Worm (Caenorhabditis elegans): ENCODE results near the gene C27A7.5.
A peak's percentile ranks its signal among the peaks of the same experiment; 100 is the strongest.

The C27A7.5 gene

ce11 chrV:12196659-12197058 is 34.5 kb upstream of the C27A7.5 start:
- TF ChIP-seq ama-1 (optimal IDR thresholded peaks at IDR 0.05) (no peak), ets-7 (tag; optimal IDR thresholded peaks at IDR 0.05) (no peak), tra-4 (tag; optimal IDR thresholded peaks at IDR 0.05) (no peak), F13C5.2 (tag; optimal IDR thresholded peaks at IDR 0.05) (no peak), hnd-1 (tag; optimal IDR thresholded peaks at IDR 0.05) (no peak)

ce11 chrV:12195845-12196244 is 33.7 kb upstream of the C27A7.5 start, which contains the start of gene ZK836.3:
ZK836.3 (minus strand) TSS chrV:12195945.
- no peak for TF ChIP-seq sea-1 (GFP tag; conservative IDR thresholded peaks at IDR 0.05)
- TF ChIP-seq ama-1 (optimal IDR thresholded peaks at IDR 0.05): no peak
- no peak for TF ChIP-seq tbx-11 (GFP tag; IDR thresholded peaks at IDR 0.05)
- TF ChIP-seq hmg-4 (GFP tag; optimal IDR thresholded peaks at IDR 0.05): no peak
- no peak for TF ChIP-seq aly-1 (tag; optimal IDR thresholded peaks at IDR 0.05)
- TF ChIP-seq hnd-1 (tag; optimal IDR thresholded peaks at IDR 0.05): no peak

- TF ChIP-seq tbx-11 (GFP tag; IDR thresholded peaks at IDR 0.05) (no peak), ceh-36 (tag; optimal IDR thresholded peaks at IDR 0.05) (no peak), aly-1 (tag; optimal IDR thresholded peaks at IDR 0.05) (no peak), flt-1 (GFP tag; IDR thresholded peaks at IDR 0.05) (no peak), ama-1 (optimal IDR thresholded peaks at IDR 0.05) (no peak), tbx-37 (GFP tag; conservative IDR thresholded peaks at IDR 0.05) (no peak), B0310.2 (tag; optimal IDR thresholded peaks at IDR 0.05) (no peak), ets-7 (tag; optimal IDR thresholded peaks at IDR 0.05) (no peak)
Measured at ce11 chrV:12194275-12194674, 32.2 kb upstream of the C27A7.5 start, which contains the start of gene ogdh-2. ogdh-2 (plus strand) TSS chrV:12194507.

ce11 chrV:12192129-12192528 is 30.0 kb upstream of the C27A7.5 start, which contains the start of gene rnp-1:
rnp-1 (plus strand) TSS chrV:12192273.
- no peak for TF ChIP-seq tbx-11 (GFP tag; IDR thresholded peaks at IDR 0.05)
- no peak for TF ChIP-seq flt-1 (GFP tag; IDR thresholded peaks at IDR 0.05)
- TF ChIP-seq sea-1 (GFP tag; conservative IDR thresholded peaks at IDR 0.05): no peak
- no peak for TF ChIP-seq hmbx-1 (tag; optimal IDR thresholded peaks at IDR 0.05)
- no peak for TF ChIP-seq ceh-36 (tag; optimal IDR thresholded peaks at IDR 0.05)
- TF ChIP-seq aly-1 (tag; optimal IDR thresholded peaks at IDR 0.05): no peak
- no peak for TF ChIP-seq tbx-37 (GFP tag; conservative IDR thresholded peaks at IDR 0.05)
- TF ChIP-seq ama-1 (optimal IDR thresholded peaks at IDR 0.05): no peak
- no peak for TF ChIP-seq hmg-4 (GFP tag; optimal IDR thresholded peaks at IDR 0.05)
- TF ChIP-seq B0310.2 (tag; optimal IDR thresholded peaks at IDR 0.05): no peak
- no peak for TF ChIP-seq tra-4 (tag; optimal IDR thresholded peaks at IDR 0.05)
- no peak for TF ChIP-seq F13C5.2 (tag; optimal IDR thresholded peaks at IDR 0.05)
- TF ChIP-seq hnd-1 (tag; optimal IDR thresholded peaks at IDR 0.05): no peak
- no peak for TF ChIP-seq scrt-1 (GFP tag; IDR thresholded peaks at IDR 0.05)
- TF ChIP-seq pes-1 (GFP tag; IDR thresholded peaks at IDR 0.05): no peak
- no peak for TF ChIP-seq ets-7 (tag; optimal IDR thresholded peaks at IDR 0.05)
- no peak for TF ChIP-seq ceh-13 (GFP tag; optimal IDR thresholded peaks at IDR 0.05)

- TF ChIP-seq F13C5.2 (tag; optimal IDR thresholded peaks at IDR 0.05) (peak; percentile 39), sea-1 (GFP tag; conservative IDR thresholded peaks at IDR 0.05) (no peak)
Measured at ce11 chrV:12190943-12191569, 28.9 kb upstream of the C27A7.5 start, which contains the start of gene dpy-30. dpy-30 (plus strand) TSS chrV:12191519.

- no peak for TF ChIP-seq ama-1 (optimal IDR thresholded peaks at IDR 0.05)
- no peak for TF ChIP-seq tra-4 (tag; optimal IDR thresholded peaks at IDR 0.05)
- TF ChIP-seq ets-7 (tag; optimal IDR thresholded peaks at IDR 0.05): no peak
- TF ChIP-seq hnd-1 (tag; optimal IDR thresholded peaks at IDR 0.05): no peak
- no peak for TF ChIP-seq ceh-13 (GFP tag; optimal IDR thresholded peaks at IDR 0.05)
- TF ChIP-seq scrt-1 (GFP tag; IDR thresholded peaks at IDR 0.05): no peak
- no peak for TF ChIP-seq hmg-4 (GFP tag; optimal IDR thresholded peaks at IDR 0.05)
- TF ChIP-seq aly-1 (tag; optimal IDR thresholded peaks at IDR 0.05): no peak
Measured at ce11 chrV:12188830-12189229, 26.7 kb upstream of the C27A7.5 start.

- no peak for TF ChIP-seq ama-1 (optimal IDR thresholded peaks at IDR 0.05)
- TF ChIP-seq ceh-36 (tag; optimal IDR thresholded peaks at IDR 0.05): no peak
- TF ChIP-seq scrt-1 (GFP tag; IDR thresholded peaks at IDR 0.05): no peak
- TF ChIP-seq hnd-1 (tag; optimal IDR thresholded peaks at IDR 0.05): no peak
- TF ChIP-seq hmbx-1 (tag; optimal IDR thresholded peaks at IDR 0.05): no peak
- TF ChIP-seq flt-1 (GFP tag; IDR thresholded peaks at IDR 0.05): no peak
- TF ChIP-seq tbx-37 (GFP tag; conservative IDR thresholded peaks at IDR 0.05): no peak
- no peak for TF ChIP-seq B0310.2 (tag; optimal IDR thresholded peaks at IDR 0.05)
- no peak for TF ChIP-seq ets-7 (tag; optimal IDR thresholded peaks at IDR 0.05)
- TF ChIP-seq hmg-4 (GFP tag; optimal IDR thresholded peaks at IDR 0.05): no peak
- TF ChIP-seq F13C5.2 (tag; optimal IDR thresholded peaks at IDR 0.05): no peak
- no peak for TF ChIP-seq ceh-13 (GFP tag; optimal IDR thresholded peaks at IDR 0.05)
- no peak for TF ChIP-seq sea-1 (GFP tag; conservative IDR thresholded peaks at IDR 0.05)
Measured at ce11 chrV:12187344-12187743, 25.2 kb upstream of the C27A7.5 start, which contains the start of gene ZK863.8. ZK863.8 (minus strand) TSS chrV:12187516.

- TF ChIP-seq tbx-11 (GFP tag; IDR thresholded peaks at IDR 0.05) (no peak), aly-1 (tag; optimal IDR thresholded peaks at IDR 0.05) (no peak), scrt-1 (GFP tag; IDR thresholded peaks at IDR 0.05) (no peak), hmbx-1 (tag; optimal IDR thresholded peaks at IDR 0.05) (no peak), tra-4 (tag; optimal IDR thresholded peaks at IDR 0.05) (no peak), ceh-36 (tag; optimal IDR thresholded peaks at IDR 0.05) (no peak), hnd-1 (tag; optimal IDR thresholded peaks at IDR 0.05) (no peak), ets-7 (tag; optimal IDR thresholded peaks at IDR 0.05) (no peak), pes-1 (GFP tag; IDR thresholded peaks at IDR 0.05) (no peak), tbx-37 (GFP tag; conservative IDR thresholded peaks at IDR 0.05) (no peak), F13C5.2 (tag; optimal IDR thresholded peaks at IDR 0.05) (no peak), B0310.2 (tag; optimal IDR thresholded peaks at IDR 0.05) (no peak), hmg-4 (GFP tag; optimal IDR thresholded peaks at IDR 0.05) (no peak), flt-1 (GFP tag; IDR thresholded peaks at IDR 0.05) (no peak), ama-1 (optimal IDR thresholded peaks at IDR 0.05) (no peak), ceh-13 (GFP tag; optimal IDR thresholded peaks at IDR 0.05) (no peak), sea-1 (GFP tag; conservative IDR thresholded peaks at IDR 0.05) (no peak)
Measured at ce11 chrV:12184308-12184999, 22.3 kb upstream of the C27A7.5 start, which contains the start of gene srd-4. srd-4 (plus strand) TSS chrV:12184949.
